Worm (Caenorhabditis elegans) whole organism, early embryonic: ENCODE measurements around the gene swd-2.2.

ENCODE experiments used
- B0310.2 ChIP-seq: sonication (generic microtip); optimal IDR thresholded peaks from 2 replicates; lab custom pipeline; 2016; ENCODE audit warnings: mild to moderate bottlenecking, missing genetic modification characterization, missing compliant biosample characterization
- ama-1 ChIP-seq: fragments of 150-350 bp; optimal IDR thresholded peaks from 2 replicates; lab custom pipeline; 2014
- ets-7 ChIP-seq: sonication (generic microtip); optimal IDR thresholded peaks from 2 replicates; lab custom pipeline; 2016; ENCODE audit warnings: missing genotype, missing genetic modification characterization, missing compliant biosample characterization
- flt-1 ChIP-seq: fragments of 200-800 bp; sonication (Bioruptor generic); IDR thresholded peaks from 2 replicates; pipeline ENCODE4 v1.3.6; 2022; ENCODE audit warnings: missing genetic modification characterization, missing compliant biosample characterization
- hnd-1 ChIP-seq: sonication (generic microtip); optimal IDR thresholded peaks from 2 replicates; lab custom pipeline; 2016; ENCODE audit warnings: missing genetic modification characterization, missing compliant biosample characterization

ce11 chrIV:7783801-7784411 is 9.7 kb downstream of the swd-2.2 start, which contains the start of gene tag-321:
- TF ChIP-seq flt-1 (GFP tag; lab: Robert Waterston, UW): no peak
- TF ChIP-seq B0310.2 (tag; lab: Kevin White, UChicago): no peak
- no peak for TF ChIP-seq ets-7
- no peak for TF ChIP-seq hnd-1 (tag; lab: Kevin White, UChicago)
- no peak for TF ChIP-seq ama-1
